Worm (Caenorhabditis elegans) whole organism, young adult: ENCODE measurements around the gene cyp-13A1.

Experiments
- B0336.3 ChIP-seq: fragments of 200-800 bp; sonication (Bioruptor generic); IDR thresholded peaks from 2 replicates; pipeline ENCODE4 v1.3.6; 2022; ENCODE audit warnings: missing genetic modification characterization, missing compliant biosample characterization
- K12H6.12 ChIP-seq: fragments of 200-800 bp; sonication (Bioruptor generic); optimal IDR thresholded peaks from 2 replicates; lab custom pipeline; 2018; ENCODE audit warnings: mild to moderate bottlenecking, missing genetic modification characterization, missing compliant biosample characterization
- ama-1 ChIP-seq, 3 experiments: fragments of 150-350 bp in 1 of 3; sonication (generic microtip) in 2 of 3; optimal IDR thresholded peaks; 2 replicates each; lab custom pipeline; 2014 to 2018; ENCODE audit warnings: missing biosample characterization in 2 of 3, missing genetic modification characterization in 2 of 3, missing genetic modification reagents in 2 of 3
- lin-54 ChIP-seq: fragments of 200-800 bp; sonication (Bioruptor generic); optimal IDR thresholded peaks from 2 replicates; lab custom pipeline; 2018; ENCODE audit warnings: mild to moderate bottlenecking, missing genetic modification characterization, missing compliant biosample characterization
- pha-4 ChIP-seq: fragments of 150-350 bp; sonication (generic microtip); optimal IDR thresholded peaks from 2 replicates; lab custom pipeline; 2014; ENCODE audit warnings: missing biosample characterization, missing genetic modification reagents, missing genetic modification characterization
- xnd-1 ChIP-seq: sonication (generic microtip); optimal IDR thresholded peaks from 2 replicates; lab custom pipeline; 2016; ENCODE audit warnings: missing genotype, missing genetic modification reagents, missing genetic modification characterization, missing compliant biosample characterization

ce11 chrII:9753730-9754129 is 28.1 kb downstream of the cyp-13A1 start, which contains the start of gene ZK1321.1:
- no peak for TF ChIP-seq ama-1 (optimal IDR thresholded peaks at IDR 0.05; lab: Kevin White, UChicago)
- no peak for TF ChIP-seq ama-1 (GFP tag; optimal IDR thresholded peaks at IDR 0.05; lab: Kevin White, UChicago)
- no peak for TF ChIP-seq lin-54
- no peak for TF ChIP-seq B0336.3 (GFP tag; lab: Robert Waterston, UW)
- TF ChIP-seq K12H6.12, result no peak
- TF ChIP-seq pha-4 (tag; lab: Kevin White, UChicago), result no peak
- TF ChIP-seq xnd-1 (tag; lab: Kevin White, UChicago), result no peak
